Worm (Caenorhabditis elegans) whole organism, midembryonic: ENCODE measurements around the gene nspc-1.
"Not testable (repeated sequence)": the region's sequence is repeated elsewhere in the genome, so short reads cannot be mapped to it uniquely, and the experiment has no call there.

ENCODE experiments used
- T22C8.4 ChIP-seq: fragments of 200-800 bp; sonication (Bioruptor generic); IDR thresholded peaks from 2 replicates; pipeline ENCODE4 v1.3.6; 2022; ENCODE audit warnings: missing genetic modification characterization, missing compliant biosample characterization
- cog-1 ChIP-seq: sonication (generic microtip); optimal IDR thresholded peaks from 2 replicates; lab custom pipeline; 2016; ENCODE audit warnings: missing genetic modification characterization, missing compliant biosample characterization
- flt-1 ChIP-seq: fragments of 200-800 bp; sonication (Bioruptor generic); IDR thresholded peaks from 2 replicates; pipeline ENCODE4 v1.3.6; 2022; ENCODE audit warnings: missing genetic modification characterization, missing compliant biosample characterization
- klf-2 ChIP-seq: fragments of 200-800 bp; sonication (Bioruptor generic); conservative IDR thresholded peaks from 2 replicates; pipeline ENCODE4 v1.3.6; 2022; ENCODE audit warnings: missing genetic modification reagents, missing genetic modification characterization, missing compliant biosample characterization
- med-1 ChIP-seq: sonication (generic microtip); optimal IDR thresholded peaks from 2 replicates; lab custom pipeline; 2017; ENCODE audit warnings: missing genetic modification characterization, mild to moderate bottlenecking, missing compliant biosample characterization, antibody characterized with exemption, missing genetic modification reagents; ENCODE audit not compliant: insufficient read depth
- ref-1 ChIP-seq: fragments of 200-800 bp; sonication (Bioruptor generic); conservative IDR thresholded peaks from 2 replicates; pipeline ENCODE4 v1.3.6; 2022; ENCODE audit warnings: missing genetic modification reagents, missing genetic modification characterization, missing compliant biosample characterization
- tab-1 ChIP-seq: fragments of 200-800 bp; sonication (Bioruptor generic); IDR thresholded peaks from 2 replicates; pipeline ENCODE4 v1.3.6; 2022; ENCODE audit warnings: missing genetic modification characterization, missing compliant biosample characterization
- ztf-23 ChIP-seq: fragments of 200-800 bp; sonication (Bioruptor generic); IDR thresholded peaks from 2 replicates; pipeline ENCODE4 v1.3.6; 2022; ENCODE audit warnings: missing genetic modification reagents, missing genetic modification characterization, missing compliant biosample characterization
- ztf-29 ChIP-seq: fragments of 200-800 bp; sonication (Bioruptor generic); IDR thresholded peaks from 2 replicates; pipeline ENCODE4 v1.3.6; 2022; ENCODE audit warnings: missing genetic modification reagents, missing genetic modification characterization, missing compliant biosample characterization

Gene nspc-1

DNA sequence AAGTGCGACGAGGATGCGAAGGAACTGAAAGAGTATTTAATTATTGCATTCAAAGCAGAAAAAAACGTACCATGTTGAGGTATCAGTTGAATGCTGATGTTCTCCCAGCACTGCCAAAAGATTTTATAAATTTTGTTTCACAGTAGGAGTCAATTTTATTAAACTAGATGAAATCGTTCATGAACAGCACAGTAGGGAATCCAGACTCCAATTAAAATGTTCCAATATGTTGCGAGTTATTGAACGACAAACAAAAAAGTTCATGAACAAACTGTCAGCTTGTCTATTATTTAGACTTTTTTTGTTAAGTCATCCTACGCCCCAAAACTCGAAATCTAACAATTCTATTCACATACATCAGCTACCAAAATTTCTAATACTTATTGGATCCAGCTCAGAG is at the start of gene nspc-1:
Gene nspc-1 (minus strand): TSS at position 101 of the 400 bp plus-strand sequence.
- TF ChIP-seq med-1 (GFP tag; lab: Kevin White, UChicago); T22C8.4; flt-1 (GFP tag; lab: Robert Waterston, UW): not testable (repeated sequence)

DNA sequence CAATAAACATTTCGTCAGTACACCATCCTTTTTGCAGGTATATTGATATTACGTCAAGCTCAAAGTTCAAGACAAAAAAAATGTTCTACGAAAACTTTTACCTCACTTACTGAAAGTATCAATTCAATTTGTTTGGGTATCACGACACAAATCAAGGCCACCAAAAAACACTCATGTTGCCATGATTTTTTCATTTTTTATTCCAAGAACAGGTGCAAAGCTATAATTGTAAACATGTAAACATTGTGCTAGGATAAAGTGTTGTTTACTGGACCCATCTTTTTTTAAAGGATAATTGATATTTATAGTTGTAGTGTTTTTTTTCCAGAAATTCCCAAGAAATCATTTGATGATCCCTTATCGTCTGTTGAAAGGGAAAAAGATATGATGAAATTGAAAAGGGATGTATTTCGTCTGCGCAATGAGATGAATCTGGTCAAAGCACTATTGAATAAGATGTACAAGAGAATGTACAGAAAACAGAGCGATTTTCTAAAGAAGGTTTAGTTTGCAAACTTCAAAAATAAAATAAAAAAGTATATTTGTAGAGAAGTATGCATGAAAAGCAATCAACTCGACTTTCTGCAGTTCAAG is 48.0 kb upstream of the nspc-1 start:
- no peak for TF ChIP-seq klf-2 (GFP tag; lab: Robert Waterston, UW)
- no peak for TF ChIP-seq ztf-23 (GFP tag; lab: Robert Waterston, UW)
- no peak for TF ChIP-seq tab-1 (GFP tag; lab: Robert Waterston, UW)
- TF ChIP-seq ztf-29 (GFP tag; lab: Robert Waterston, UW): no peak
- no peak for TF ChIP-seq cog-1 (tag; lab: Kevin White, UChicago)
- TF ChIP-seq med-1 (GFP tag; lab: Kevin White, UChicago): no peak

DNA sequence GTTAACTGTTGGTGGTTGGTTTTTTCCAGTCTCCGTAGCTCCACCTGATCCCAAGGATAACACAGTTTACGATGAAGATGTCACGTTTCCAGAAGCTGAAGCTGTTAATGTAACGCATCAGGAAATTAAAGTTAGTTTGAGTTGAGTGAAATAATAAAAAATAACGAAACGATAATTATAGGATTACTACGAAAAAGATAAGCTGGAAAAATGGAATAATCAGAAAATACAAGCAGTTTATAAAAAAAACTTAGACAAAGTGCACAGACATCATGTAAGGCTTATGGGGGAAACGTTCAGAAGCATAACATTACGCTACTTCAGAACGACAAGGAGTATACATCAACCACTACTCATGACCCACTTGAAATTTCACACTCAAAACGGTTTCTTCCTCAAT is 46.5 kb upstream of the nspc-1 start, which contains the start of gene F18E9.8:
Gene F18E9.8 (minus strand): TSS at position 101 of the 400 bp plus-strand sequence.
- TF ChIP-seq klf-2 (GFP tag; lab: Robert Waterston, UW) (no peak), ref-1 (GFP tag; lab: Robert Waterston, UW) (no peak), ztf-29 (GFP tag; lab: Robert Waterston, UW) (no peak), tab-1 (GFP tag; lab: Robert Waterston, UW) (no peak), cog-1 (tag; lab: Kevin White, UChicago) (no peak), med-1 (GFP tag; lab: Kevin White, UChicago) (no peak), T22C8.4 (no peak), flt-1 (GFP tag; lab: Robert Waterston, UW) (no peak), ztf-23 (GFP tag; lab: Robert Waterston, UW) (no peak)

DNA sequence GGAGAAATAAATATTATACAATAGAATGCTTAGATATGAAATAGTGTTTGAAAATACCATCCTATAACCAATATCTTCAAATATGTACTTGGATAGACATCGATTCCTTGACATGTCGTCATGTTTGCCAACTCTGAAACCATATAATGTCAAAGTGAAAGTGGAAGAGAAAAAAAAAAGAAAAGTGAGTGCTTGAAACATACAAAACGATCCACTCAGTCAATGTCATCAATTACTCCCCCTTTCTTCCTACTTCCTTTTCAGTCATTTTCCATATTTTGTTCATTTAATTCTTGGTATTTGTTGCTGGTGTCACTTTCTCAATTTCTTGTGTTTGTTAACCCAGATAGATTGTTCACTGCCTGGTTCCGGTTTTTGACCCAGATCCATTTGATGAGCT is 45.3 kb upstream of the nspc-1 start, which contains the start of gene F18E9.4:
Gene F18E9.4 (plus strand): TSS at position 301 of the 400 bp plus-strand sequence.
- TF ChIP-seq ztf-23 (GFP tag; lab: Robert Waterston, UW): no peak
- TF ChIP-seq klf-2 (GFP tag; lab: Robert Waterston, UW): no peak
- TF ChIP-seq ref-1 (GFP tag; lab: Robert Waterston, UW): no peak
- TF ChIP-seq T22C8.4: no peak
- no peak for TF ChIP-seq flt-1 (GFP tag; lab: Robert Waterston, UW)
- TF ChIP-seq tab-1 (GFP tag; lab: Robert Waterston, UW): no peak
- TF ChIP-seq cog-1 (tag; lab: Kevin White, UChicago): no peak
- no peak for TF ChIP-seq med-1 (GFP tag; lab: Kevin White, UChicago)
- TF ChIP-seq ztf-29 (GFP tag; lab: Robert Waterston, UW): no peak

DNA sequence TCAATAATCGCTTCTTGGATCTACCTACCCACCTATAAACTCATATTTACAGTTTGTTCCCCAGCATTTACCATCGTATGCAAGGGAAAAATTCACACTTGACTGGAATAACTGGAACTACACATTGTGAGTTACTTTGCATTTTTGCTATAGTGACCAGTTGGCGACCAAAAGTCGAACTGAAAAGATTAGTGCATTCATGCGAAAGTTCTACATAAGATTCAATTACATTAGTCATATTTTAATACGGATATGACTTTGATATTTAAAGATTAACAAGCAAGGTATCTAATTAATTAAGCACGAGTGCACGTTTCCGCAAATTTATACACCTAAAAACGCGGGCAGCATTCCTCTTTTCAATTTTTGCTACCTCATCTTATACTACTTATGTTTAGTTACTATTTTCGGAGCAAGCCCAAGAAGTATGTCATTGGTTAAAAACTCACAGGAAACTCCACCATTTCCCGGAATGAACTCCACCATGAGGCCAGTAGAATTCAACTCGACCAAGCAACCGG is 36.2 kb upstream of the nspc-1 start, which contains the start of gene jmjd-3.1:
Gene jmjd-3.1 (plus strand): TSS at position 51 of the 521 bp plus-strand sequence.
- TF ChIP-seq klf-2 (GFP tag; lab: Robert Waterston, UW) (no peak), ztf-29 (GFP tag; lab: Robert Waterston, UW) (no peak), T22C8.4 (no peak), ref-1 (GFP tag; lab: Robert Waterston, UW) (no peak), flt-1 (GFP tag; lab: Robert Waterston, UW) (no peak), cog-1 (tag; lab: Kevin White, UChicago) (no peak), ztf-23 (GFP tag; lab: Robert Waterston, UW) (no peak), med-1 (GFP tag; lab: Kevin White, UChicago) (no peak), tab-1 (GFP tag; lab: Robert Waterston, UW) (no peak)

DNA sequence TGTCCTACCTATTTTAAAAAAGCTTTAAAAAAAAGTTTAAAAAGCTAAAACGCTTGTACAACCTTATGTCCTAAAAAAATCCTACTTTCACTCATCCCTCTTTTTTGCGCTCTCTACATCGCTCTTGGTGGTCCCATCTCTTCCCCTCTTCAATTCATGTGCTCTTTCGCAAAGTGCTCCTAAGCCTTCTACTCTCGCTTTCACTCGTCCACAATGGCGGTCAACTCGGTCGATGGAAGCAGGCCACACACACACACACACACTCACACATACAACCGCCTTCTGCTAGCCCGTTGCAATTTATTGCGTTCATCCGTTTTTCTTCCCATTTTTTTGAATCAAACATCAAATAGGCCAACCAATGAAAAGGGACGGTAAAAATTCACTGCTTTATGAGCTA is 34.3 kb upstream of the nspc-1 start:
- TF ChIP-seq ztf-23 (GFP tag; lab: Robert Waterston, UW): no peak

DNA sequence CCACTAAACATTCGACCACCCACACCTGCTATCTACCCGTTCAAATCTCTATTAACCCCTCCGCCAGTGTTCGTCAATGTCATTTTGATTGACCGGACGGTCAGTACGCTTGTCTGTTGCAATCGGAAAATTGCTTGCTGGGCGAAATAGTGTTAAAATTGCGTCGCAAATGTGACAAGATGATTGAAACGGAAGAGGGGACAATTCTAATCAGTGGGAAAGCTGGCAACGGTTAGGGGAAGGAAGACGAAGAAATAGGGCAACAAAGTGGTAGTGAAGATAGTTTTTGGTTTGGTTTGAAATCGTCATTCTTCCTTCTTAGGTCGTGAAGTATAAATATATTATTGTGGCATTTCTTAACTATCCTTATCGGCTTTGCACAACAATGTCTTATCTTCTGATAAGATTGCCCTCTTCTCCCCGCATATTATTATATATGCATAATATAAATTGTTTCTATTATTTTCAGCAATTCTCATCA is 33.6 kb upstream of the nspc-1 start:
- no peak for TF ChIP-seq tab-1 (GFP tag; lab: Robert Waterston, UW)
- no peak for TF ChIP-seq T22C8.4
- TF ChIP-seq klf-2 (GFP tag; lab: Robert Waterston, UW): no peak
- TF ChIP-seq cog-1 (tag; lab: Kevin White, UChicago): no peak
- no peak for TF ChIP-seq ztf-29 (GFP tag; lab: Robert Waterston, UW)
- TF ChIP-seq ztf-23 (GFP tag; lab: Robert Waterston, UW): no peak
- no peak for TF ChIP-seq ref-1 (GFP tag; lab: Robert Waterston, UW)
- TF ChIP-seq flt-1 (GFP tag; lab: Robert Waterston, UW): no peak
- no peak for TF ChIP-seq med-1 (GFP tag; lab: Kevin White, UChicago)

DNA sequence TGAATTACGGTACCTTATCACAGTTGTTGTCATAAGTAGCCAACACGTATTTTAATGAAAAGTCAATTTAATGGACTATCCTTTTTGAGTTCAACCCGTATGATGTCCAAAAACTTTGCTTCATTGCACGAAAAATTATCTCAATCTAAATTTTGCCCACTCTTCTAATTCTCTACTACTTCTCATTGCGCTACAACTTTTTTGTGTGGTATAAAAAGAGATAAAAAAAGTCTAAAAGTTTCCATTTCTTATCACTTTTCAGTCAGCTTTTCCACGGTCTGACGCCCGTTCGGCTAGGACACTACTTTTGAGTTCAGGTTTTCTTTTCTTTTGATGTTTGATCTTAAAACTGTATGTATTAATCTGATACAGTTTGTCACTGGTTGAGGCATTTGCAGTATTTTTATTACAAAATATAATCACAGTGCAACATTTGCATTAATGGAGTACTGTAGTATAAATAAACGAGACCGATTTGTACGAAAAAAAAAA is 33.0 kb upstream of the nspc-1 start:
- TF ChIP-seq med-1 (GFP tag; lab: Kevin White, UChicago) (no peak), cog-1 (tag; lab: Kevin White, UChicago) (no peak), ref-1 (GFP tag; lab: Robert Waterston, UW) (no peak), ztf-23 (GFP tag; lab: Robert Waterston, UW) (no peak), flt-1 (GFP tag; lab: Robert Waterston, UW) (no peak), klf-2 (GFP tag; lab: Robert Waterston, UW) (no peak), ztf-29 (GFP tag; lab: Robert Waterston, UW) (no peak), tab-1 (GFP tag; lab: Robert Waterston, UW) (no peak), T22C8.4 (no peak)

DNA sequence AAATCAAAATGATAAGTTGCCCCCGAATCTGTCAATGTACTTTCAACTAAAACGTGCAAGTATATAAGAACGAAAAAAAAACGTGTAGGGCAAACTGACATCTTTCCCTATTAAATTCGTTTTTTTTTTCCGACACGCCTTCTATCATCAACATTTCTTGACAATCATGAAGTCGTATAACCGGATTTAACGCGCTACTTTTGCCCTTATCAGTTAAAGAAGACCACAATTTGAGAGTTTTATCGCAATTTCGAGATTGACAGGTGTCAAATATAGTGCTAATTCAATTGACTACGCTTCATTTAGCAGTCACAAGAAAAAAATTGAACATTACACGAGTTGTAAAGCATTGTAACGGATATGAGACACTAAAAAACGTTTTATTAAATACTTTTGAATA is 32.3 kb upstream of the nspc-1 start:
- TF ChIP-seq ztf-23 (GFP tag; lab: Robert Waterston, UW): no peak
- TF ChIP-seq tab-1 (GFP tag; lab: Robert Waterston, UW): no peak
- TF ChIP-seq cog-1 (tag; lab: Kevin White, UChicago): no peak
- TF ChIP-seq ztf-29 (GFP tag; lab: Robert Waterston, UW): no peak
- TF ChIP-seq ref-1 (GFP tag; lab: Robert Waterston, UW): no peak
- no peak for TF ChIP-seq flt-1 (GFP tag; lab: Robert Waterston, UW)
- TF ChIP-seq T22C8.4: no peak
- TF ChIP-seq med-1 (GFP tag; lab: Kevin White, UChicago): no peak
- TF ChIP-seq klf-2 (GFP tag; lab: Robert Waterston, UW): no peak
